Fruit fly (Drosophila melanogaster) whole organism, embryonic: ENCODE measurements around the gene CG33258.

ENCODE experiments used
- Abd-B ChIP-seq: fragments of 200-800 bp; sonication (Bioruptor generic); optimal IDR thresholded peaks from 2 replicates; lab custom pipeline; 2018; ENCODE audit warnings: missing biosample characterization, mild to moderate bottlenecking, missing genetic modification characterization, moderate library complexity
- Ada2b ChIP-seq: fragments of 200-800 bp; sonication (Bioruptor generic); IDR thresholded peaks from 2 replicates; pipeline ENCODE4 v1.3.6; 2022; ENCODE audit warnings: missing biosample characterization, missing genetic modification characterization
- Asciz ChIP-seq: fragments of 200-800 bp; sonication (Bioruptor generic); optimal IDR thresholded peaks from 2 replicates; lab custom pipeline; 2017; ENCODE audit warnings: missing biosample characterization, mild to moderate bottlenecking, missing genetic modification characterization, missing genetic modification reagents
- Bgb ChIP-seq: fragments of 200-800 bp; sonication (Bioruptor generic); IDR thresholded peaks from 2 replicates; pipeline ENCODE4 v1.3.6; 2022; ENCODE audit warnings: missing biosample characterization, missing genetic modification characterization; ENCODE audit not compliant: partially characterized antibody
- Blimp-1 ChIP-seq: fragments of 200-800 bp; sonication (Bioruptor generic); optimal IDR thresholded peaks from 3 replicates; lab custom pipeline; 2018; ENCODE audit warnings: missing biosample characterization, missing genetic modification characterization, mild to moderate bottlenecking, moderate library complexity, missing genetic modification reagents
- CG1024 ChIP-seq: fragments of 200-800 bp; sonication (Bioruptor generic); IDR thresholded peaks from 2 replicates; pipeline ENCODE4 v1.3.6; 2022; ENCODE audit warnings: missing biosample characterization, missing genetic modification characterization
- CG11696 ChIP-seq: fragments of 200-800 bp; sonication (Bioruptor generic); IDR thresholded peaks from 2 replicates; pipeline ENCODE4 v1.3.6; 2022; ENCODE audit warnings: missing biosample characterization, missing genetic modification characterization
- CG12071 ChIP-seq: fragments of 200-800 bp; sonication (Bioruptor generic); optimal IDR thresholded peaks from 3 replicates; lab custom pipeline; 2018; ENCODE audit warnings: missing biosample characterization, mild to moderate bottlenecking, missing genetic modification characterization
- CG12391 ChIP-seq: fragments of 200-800 bp; sonication (Bioruptor generic); optimal IDR thresholded peaks from 3 replicates; lab custom pipeline; 2018; ENCODE audit warnings: missing biosample characterization, mild to moderate bottlenecking, missing genetic modification characterization, moderate library complexity
- CG13424 ChIP-seq: fragments of 200-800 bp; sonication (Bioruptor generic); optimal IDR thresholded peaks from 2 replicates; lab custom pipeline; 2019; ENCODE audit warnings: missing biosample characterization, mild to moderate bottlenecking, missing genetic modification characterization, moderate library complexity
- CG13894 ChIP-seq: fragments of 200-800 bp; sonication (Bioruptor generic); optimal IDR thresholded peaks from 3 replicates; lab custom pipeline; 2018; ENCODE audit warnings: missing biosample characterization, mild to moderate bottlenecking, missing genetic modification characterization, moderate library complexity
- CG18599 ChIP-seq: fragments of 200-800 bp; sonication (Bioruptor generic); optimal IDR thresholded peaks from 3 replicates; lab custom pipeline; 2017; ENCODE audit warnings: missing biosample characterization, missing genetic modification characterization, mild to moderate bottlenecking, moderate library complexity, missing genetic modification reagents
- CG32772 ChIP-seq: fragments of 200-800 bp; sonication (Bioruptor generic); IDR thresholded peaks from 2 replicates; pipeline ENCODE4 v1.3.6; 2022; ENCODE audit warnings: missing biosample characterization, missing genetic modification characterization
- CG4360 ChIP-seq: fragments of 200-800 bp; sonication (Bioruptor generic); IDR thresholded peaks from 2 replicates; pipeline ENCODE4 v1.3.6; 2022; ENCODE audit warnings: missing biosample characterization, missing genetic modification characterization
- CG6813 ChIP-seq: fragments of 200-800 bp; sonication (Bioruptor generic); optimal IDR thresholded peaks from 2 replicates; lab custom pipeline; 2017; ENCODE audit warnings: missing biosample characterization, missing genetic modification characterization, mild to moderate bottlenecking, moderate library complexity, missing genetic modification reagents
- CG7372 ChIP-seq: fragments of 200-800 bp; sonication (Bioruptor generic); IDR thresholded peaks from 2 replicates; pipeline ENCODE4 v1.3.6; 2022; ENCODE audit warnings: missing biosample characterization, missing genetic modification characterization
- CG8359 ChIP-seq: fragments of 200-800 bp; sonication (Bioruptor generic); optimal IDR thresholded peaks from 2 replicates; lab custom pipeline; 2017; ENCODE audit warnings: missing biosample characterization, mild to moderate bottlenecking, missing genetic modification characterization, borderline replicate concordance
- CG8924 ChIP-seq: fragments of 200-800 bp; optimal IDR thresholded peaks from 3 replicates; lab custom pipeline; 2019; ENCODE audit warnings: missing biosample characterization, mild to moderate bottlenecking, missing genetic modification characterization, moderate library complexity
- E2f1 ChIP-seq: fragments of 200-800 bp; sonication (Bioruptor generic); IDR thresholded peaks from 2 replicates; pipeline ENCODE4 v1.3.6; 2022; ENCODE audit warnings: missing biosample characterization, missing genetic modification characterization
- ERR ChIP-seq: fragments of 200-800 bp; sonication (Bioruptor generic); optimal IDR thresholded peaks from 2 replicates; lab custom pipeline; 2016; ENCODE audit warnings: missing biosample characterization, missing genetic modification characterization
- H2.0 ChIP-seq: fragments of 200-800 bp; sonication (Bioruptor generic); IDR thresholded peaks from 2 replicates; pipeline ENCODE4 v1.3.6; 2022; ENCODE audit warnings: missing biosample characterization, missing genetic modification characterization
- HLH4C ChIP-seq: fragments of 200-800 bp; sonication (Bioruptor generic); IDR thresholded peaks from 3 replicates; pipeline ENCODE4 v1.3.6; 2022; ENCODE audit warnings: missing biosample characterization, missing genetic modification characterization; ENCODE audit not compliant: partially characterized antibody
- Hsf ChIP-seq: fragments of 200-800 bp; sonication (Bioruptor generic); optimal IDR thresholded peaks from 3 replicates; lab custom pipeline; 2016; ENCODE audit warnings: missing biosample characterization, missing genetic modification characterization
- Med ChIP-seq: fragments of 200-800 bp; sonication (Bioruptor generic); peaks from one replicate; lab custom pipeline; 2016; ENCODE audit warnings: missing biosample characterization, missing genetic modification characterization, mild to moderate bottlenecking, inconsistent platforms, moderate library complexity
- Mrtf ChIP-seq: fragments of 200-800 bp; sonication (Bioruptor generic); IDR thresholded peaks from 3 replicates; pipeline ENCODE4 v1.3.6; 2022; ENCODE audit warnings: missing biosample characterization, missing genetic modification characterization
- Ravus ChIP-seq: fragments of 200-800 bp; sonication (Bioruptor generic); IDR thresholded peaks from 2 replicates; pipeline ENCODE4 v1.3.6; 2022; ENCODE audit warnings: missing biosample characterization, missing genetic modification characterization
- Rx ChIP-seq: fragments of 200-800 bp; sonication (Bioruptor generic); IDR thresholded peaks from 2 replicates; pipeline ENCODE4 v1.3.6; 2022; ENCODE audit warnings: missing biosample characterization, missing genetic modification characterization
- Sox102F ChIP-seq: fragments of 200-800 bp; sonication (Bioruptor generic); optimal IDR thresholded peaks from 2 replicates; lab custom pipeline; 2018; ENCODE audit warnings: missing biosample characterization, mild to moderate bottlenecking, missing genetic modification characterization, moderate library complexity
- Xrp1 ChIP-seq: fragments of 200-800 bp; sonication (Bioruptor generic); IDR thresholded peaks from 2 replicates; pipeline ENCODE4 v1.3.6; 2022; ENCODE audit warnings: missing biosample characterization, missing genetic modification characterization
- aop ChIP-seq: fragments of 200-800 bp; sonication (Bioruptor generic); IDR thresholded peaks from 2 replicates; pipeline ENCODE4 v1.3.6; 2022; ENCODE audit warnings: missing biosample characterization, missing genetic modification characterization
- ara ChIP-seq: fragments of 200-800 bp; sonication (Bioruptor generic); IDR thresholded peaks from 2 replicates; pipeline ENCODE4 v1.3.6; 2022; ENCODE audit warnings: missing biosample characterization, missing genetic modification characterization
- ash1 ChIP-seq: fragments of 200-800 bp; sonication (Bioruptor generic); optimal IDR thresholded peaks from 2 replicates; lab custom pipeline; 2018; ENCODE audit warnings: missing biosample characterization, mild to moderate bottlenecking, missing genetic modification characterization
- dm ChIP-seq: fragments of 200-800 bp; sonication (Bioruptor generic); optimal IDR thresholded peaks from 3 replicates; lab custom pipeline; 2016; ENCODE audit warnings: missing biosample characterization, missing genetic modification characterization
- dmrt11E ChIP-seq: fragments of 200-800 bp; sonication (Bioruptor generic); optimal IDR thresholded peaks from 3 replicates; lab custom pipeline; 2018; ENCODE audit warnings: missing biosample characterization, mild to moderate bottlenecking, missing genetic modification characterization, moderate library complexity
- dysf ChIP-seq: fragments of 200-800 bp; sonication (Bioruptor generic); IDR thresholded peaks from 3 replicates; pipeline ENCODE4 v1.3.6; 2022; ENCODE audit warnings: missing biosample characterization, missing genetic modification characterization
- gem ChIP-seq: fragments of 200-800 bp; sonication (Bioruptor generic); optimal IDR thresholded peaks from 2 replicates; lab custom pipeline; 2019; ENCODE audit warnings: missing biosample characterization, mild to moderate bottlenecking, missing genetic modification characterization, moderate library complexity
- gsb-n ChIP-seq: fragments of 200-800 bp; sonication (Bioruptor generic); optimal IDR thresholded peaks from 3 replicates; lab custom pipeline; 2018; ENCODE audit warnings: missing biosample characterization, mild to moderate bottlenecking, missing genetic modification characterization
- ind ChIP-seq: fragments of 200-800 bp; sonication (Bioruptor generic); optimal IDR thresholded peaks from 3 replicates; lab custom pipeline; 2016; ENCODE audit warnings: missing biosample characterization, missing genetic modification characterization
- jing ChIP-seq: fragments of 200-800 bp; sonication (Bioruptor generic); optimal IDR thresholded peaks from 2 replicates; lab custom pipeline; 2018; ENCODE audit warnings: missing biosample characterization, mild to moderate bottlenecking, missing genetic modification characterization
- kni ChIP-seq: fragments of 200-800 bp; sonication (Bioruptor generic); optimal IDR thresholded peaks from 3 replicates; lab custom pipeline; 2017; ENCODE audit warnings: mild to moderate bottlenecking, missing biosample characterization, missing genetic modification reagents, missing genetic modification characterization
- lab ChIP-seq: fragments of 200-800 bp; sonication (Bioruptor generic); optimal IDR thresholded peaks from 3 replicates; lab custom pipeline; 2017; ENCODE audit warnings: missing biosample characterization, missing genetic modification characterization, mild to moderate bottlenecking, moderate library complexity, missing genetic modification reagents
- nerfin-1 ChIP-seq: fragments of 200-800 bp; sonication (Bioruptor generic); optimal IDR thresholded peaks from 3 replicates; lab custom pipeline; 2019; ENCODE audit warnings: missing biosample characterization, mild to moderate bottlenecking, missing genetic modification characterization, moderate library complexity
- pros ChIP-seq: fragments of 200-800 bp; sonication (Bioruptor generic); optimal IDR thresholded peaks from 3 replicates; lab custom pipeline; 2019; ENCODE audit warnings: missing biosample characterization, mild to moderate bottlenecking, missing genetic modification characterization, moderate library complexity
- seq ChIP-seq: fragments of 200-800 bp; sonication (Bioruptor generic); IDR thresholded peaks from 2 replicates; pipeline ENCODE4 v1.3.6; 2022; ENCODE audit warnings: missing biosample characterization, missing genetic modification characterization
- tgo ChIP-seq: fragments of 200-800 bp; sonication (Bioruptor generic); IDR thresholded peaks from 3 replicates; pipeline ENCODE4 v1.3.6; 2022; ENCODE audit warnings: missing biosample characterization, missing genetic modification characterization
- unpg ChIP-seq: fragments of 200-800 bp; sonication (Bioruptor generic); optimal IDR thresholded peaks from 3 replicates; lab custom pipeline; 2018; ENCODE audit warnings: missing biosample characterization, mild to moderate bottlenecking, missing genetic modification characterization, moderate library complexity
- vvl ChIP-seq: fragments of 200-800 bp; sonication (Bioruptor generic); IDR thresholded peaks from 2 replicates; pipeline ENCODE4 v1.3.6; 2022; ENCODE audit warnings: missing biosample characterization, missing genetic modification characterization
- zfh1 ChIP-seq: fragments of 200-800 bp; sonication (Bioruptor generic); IDR thresholded peaks from 3 replicates; pipeline ENCODE4 v1.3.6; 2022; ENCODE audit warnings: missing biosample characterization, missing genetic modification characterization

The CG33258 gene

DNA sequence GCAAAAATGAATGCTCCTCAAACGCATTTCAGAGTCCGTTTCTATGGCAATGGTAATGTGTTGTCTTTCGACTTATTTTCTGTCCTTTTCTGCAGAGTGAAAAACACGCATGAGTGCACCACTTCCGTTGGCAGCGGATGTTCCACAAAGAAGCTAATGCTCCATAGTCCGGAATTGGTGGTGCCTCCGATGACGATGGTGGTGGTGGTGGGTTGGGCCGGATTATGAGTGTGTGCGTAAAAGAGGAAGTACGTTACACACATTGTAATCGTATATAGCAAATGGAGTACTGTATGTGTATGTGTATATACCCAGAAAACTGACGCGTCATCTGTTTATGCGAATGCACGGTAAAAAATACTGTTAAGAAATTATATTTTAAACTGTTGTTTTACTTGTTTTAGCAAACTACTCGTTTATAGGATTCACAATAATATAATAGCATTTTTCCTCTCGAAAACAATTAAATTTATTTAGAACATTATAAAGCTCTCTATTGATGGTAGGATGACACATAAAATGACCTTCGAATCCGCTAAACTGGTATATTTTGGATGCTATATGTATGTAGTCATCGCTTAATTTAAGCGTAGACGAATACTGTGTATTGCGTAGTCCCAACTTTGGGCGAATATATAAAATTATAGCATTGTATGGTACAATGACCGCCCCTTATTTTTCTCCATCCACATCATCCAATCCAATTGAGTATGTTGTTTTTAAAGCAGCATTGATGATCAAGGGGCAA, 37.1 kb upstream of the CG33258 start:
- TF ChIP-seq nerfin-1 (tag; lab: Kevin White, UChicago) (peak; percentile 28), Med (GFP tag; lab: Kevin White, UChicago) (peak; percentile 69), unpg (peak; percentile 73), CG8359 (GFP tag; lab: Kevin White, UChicago) (peak; percentile 59), ind (GFP tag; lab: Kevin White, UChicago) (no peak), gem (peak; percentile 84), pros (GFP tag; lab: Kevin White, UChicago) (peak; percentile 90), CG12071 (peak; percentile 11), Blimp-1 (GFP tag; lab: Kevin White, UChicago) (peak; percentile 18), gsb-n (tag; lab: Kevin White, UChicago) (peak; percentile 26), CG32772 (peak; percentile 11; the same call in 1 of the 2 replicates), HLH4C (GFP tag; lab: Robert Waterston, UW) (no peak), CG11696 (peak; percentile 42; the same call in 1 of the 2 replicates), Bgb (no peak), seq (GFP tag; lab: Robert Waterston, UW) (0 out of 2 replicates have a peak, but pooled peaks have one; percentile 30), CG6813 (GFP tag; lab: Kevin White, UChicago) (peak; percentile 7), jing (peak; percentile 1), Xrp1 (GFP tag; lab: Robert Waterston, UW) (peak; percentile 46), dysf (peak; percentile 64), CG4360 (GFP tag; lab: Robert Waterston, UW) (0 out of 2 replicates have a peak, but pooled peaks have one; percentile 5), Asciz (no peak), Ravus (peak; percentile 6; the same call in 1 of the 2 replicates), aop (GFP tag; lab: Robert Waterston, UW) (0 out of 2 replicates have a peak, but pooled peaks have one; percentile 22), tgo (GFP tag; lab: Robert Waterston, UW) (peak; percentile 36; the same call in 2 of the 3 replicates), lab (peak; percentile 64), vvl (GFP tag; lab: Robert Waterston, UW) (peak; percentile 47), CG7372 (peak; percentile 22; the same call in 1 of the 2 replicates), kni (GFP tag; lab: Kevin White, UChicago) (peak; percentile 41), ash1 (peak; percentile 4), zfh1 (peak; percentile 51; the same call in 2 of the 3 replicates), E2f1 (GFP tag; lab: Robert Waterston, UW) (peak; percentile 58), Ada2b (GFP tag; lab: Robert Waterston, UW) (peak; percentile 46; the same call in 1 of the 2 replicates), CG13424 (tag; lab: Kevin White, UChicago) (peak; percentile 22), H2.0 (GFP tag; lab: Robert Waterston, UW) (peak; percentile 63), Rx (GFP tag; lab: Robert Waterston, UW) (peak; percentile 12; the same call in 1 of the 2 replicates), CG8924 (tag; lab: Kevin White, UChicago) (peak; percentile 28), CG13894 (peak; percentile 81), dm (no peak), Abd-B (GFP tag; lab: Kevin White, UChicago) (peak; percentile 27), CG18599 (peak; percentile 24), CG12391 (tag; lab: Kevin White, UChicago) (peak; percentile 71), dmrt11E (tag; lab: Kevin White, UChicago) (peak; percentile 36), CG1024 (GFP tag; lab: Robert Waterston, UW) (0 out of 2 replicates have a peak, but pooled peaks have one; percentile 25), ara (peak; percentile 72), ERR (GFP tag; lab: Kevin White, UChicago) (no peak), Mrtf (GFP tag; lab: Robert Waterston, UW) (0 out of 3 replicates have a peak, but pooled peaks have one; percentile 22), Hsf (peak; percentile 0), Sox102F (GFP tag; lab: Kevin White, UChicago) (peak; percentile 64)
